Fruit fly (Drosophila melanogaster) whole organism, pupa: ENCODE data around the gene Hsp23.
A peak's percentile ranks its signal among the peaks of the same experiment; 100 is the strongest.

Experiments used
- CG10348 ChIP-seq: fragments of 200-800 bp; sonication (Bioruptor generic); IDR thresholded peaks from 2 replicates; pipeline ENCODE4 v1.3.6; 2022; ENCODE audit warnings: missing biosample characterization, missing genetic modification characterization
- CG13204 ChIP-seq: fragments of 200-800 bp; sonication (Bioruptor generic); optimal IDR thresholded peaks from 2 replicates; lab custom pipeline; 2018; ENCODE audit warnings: missing biosample characterization, mild to moderate bottlenecking, missing genetic modification characterization, moderate library complexity
- CG34367 ChIP-seq: fragments of 200-800 bp; sonication (Bioruptor generic); optimal IDR thresholded peaks from 2 replicates; lab custom pipeline; 2018; ENCODE audit warnings: missing biosample characterization, mild to moderate bottlenecking, missing genetic modification characterization
- CG4496 ChIP-seq: fragments of 200-800 bp; sonication (Bioruptor generic); IDR thresholded peaks from 3 replicates; pipeline ENCODE4 v1.3.6; 2022; ENCODE audit warnings: missing biosample characterization, missing genetic modification characterization
- EcR ChIP-seq: fragments of 200-800 bp; sonication (Bioruptor generic); optimal IDR thresholded peaks from 3 replicates; lab custom pipeline; 2019; ENCODE audit warnings: missing biosample characterization, missing genetic modification characterization, mild to moderate bottlenecking, moderate library complexity, missing genetic modification reagents

DNA sequence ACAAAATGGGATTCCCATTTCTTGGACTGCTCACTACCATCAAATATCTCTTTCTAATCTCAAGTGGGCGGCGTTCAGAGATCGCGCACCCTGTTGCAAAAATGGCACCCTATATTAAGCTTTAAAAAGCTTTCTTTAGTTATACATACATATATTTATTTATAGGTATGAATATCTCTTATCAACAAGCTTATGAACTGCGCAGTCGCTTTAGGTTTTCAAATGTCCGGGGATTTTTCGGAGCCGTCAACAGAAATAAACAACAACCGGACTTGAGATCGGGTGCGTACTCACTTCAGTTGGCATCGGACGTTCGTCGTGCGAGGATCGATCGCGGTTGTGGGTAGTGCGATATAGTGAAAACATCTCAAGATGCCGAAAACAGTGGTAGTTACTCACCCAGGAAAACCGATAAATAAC is 32.4 kb upstream of the Hsp23 start, which contains the start of gene PGRP-LF:
- TF ChIP-seq CG4496 (GFP tag; lab: Robert Waterston, UW) (0 out of 3 replicates have a peak, but pooled peaks have one; percentile 8), CG10348 (GFP tag; lab: Robert Waterston, UW) (no peak), CG13204 (GFP tag; lab: Kevin White, UChicago) (no peak), EcR (GFP tag; lab: Kevin White, UChicago) (no peak), CG34367 (tag; lab: Kevin White, UChicago) (no peak)
